Worm (Caenorhabditis elegans) whole organism, midembryonic: ENCODE data around the gene nish-1.

Experiments used
- klf-2 ChIP-seq: fragments of 200-800 bp; sonication (Bioruptor generic); conservative IDR thresholded peaks from 2 replicates; pipeline ENCODE4 v1.3.6; 2022; ENCODE audit warnings: missing genetic modification reagents, missing genetic modification characterization, missing compliant biosample characterization
- med-1 ChIP-seq: sonication (generic microtip); optimal IDR thresholded peaks from 2 replicates; lab custom pipeline; 2017; ENCODE audit warnings: missing genetic modification characterization, mild to moderate bottlenecking, missing compliant biosample characterization, antibody characterized with exemption, missing genetic modification reagents; ENCODE audit not compliant: insufficient read depth
- ref-1 ChIP-seq: fragments of 200-800 bp; sonication (Bioruptor generic); conservative IDR thresholded peaks from 2 replicates; pipeline ENCODE4 v1.3.6; 2022; ENCODE audit warnings: missing genetic modification reagents, missing genetic modification characterization, missing compliant biosample characterization
- ztf-23 ChIP-seq: fragments of 200-800 bp; sonication (Bioruptor generic); IDR thresholded peaks from 2 replicates; pipeline ENCODE4 v1.3.6; 2022; ENCODE audit warnings: missing genetic modification reagents, missing genetic modification characterization, missing compliant biosample characterization
- ztf-29 ChIP-seq: fragments of 200-800 bp; sonication (Bioruptor generic); IDR thresholded peaks from 2 replicates; pipeline ENCODE4 v1.3.6; 2022; ENCODE audit warnings: missing genetic modification reagents, missing genetic modification characterization, missing compliant biosample characterization

DNA sequence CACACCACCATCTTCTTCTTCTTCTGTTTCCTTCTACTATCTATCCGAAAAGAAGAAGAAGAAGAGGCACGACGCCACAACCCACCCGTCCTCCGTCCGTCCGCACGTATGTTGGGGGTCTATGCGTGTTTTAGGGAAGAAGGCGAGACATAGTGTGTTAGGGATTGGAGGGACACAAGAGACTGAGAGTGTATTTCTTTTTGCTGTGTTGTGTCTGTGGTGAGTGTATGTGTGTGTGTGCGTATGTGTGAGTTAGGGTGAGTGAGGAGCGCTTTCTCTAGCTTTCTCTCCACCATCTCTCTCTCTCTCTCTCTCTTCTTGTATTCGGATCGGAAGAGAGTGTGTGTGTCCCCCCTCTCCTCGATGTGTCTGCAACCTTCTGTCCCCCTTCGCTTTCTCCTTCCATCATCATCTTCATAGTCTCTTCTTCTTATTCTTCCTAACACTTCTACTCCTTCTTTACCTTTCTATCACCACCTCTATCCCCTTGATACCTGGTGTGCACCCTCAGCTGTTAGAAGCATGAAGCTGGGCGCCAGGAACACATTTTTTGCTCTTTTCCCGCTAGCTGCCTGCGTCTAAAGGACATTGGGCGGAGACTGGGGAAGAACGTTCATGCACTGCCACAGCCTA is 42.3 kb upstream of the nish-1 start:
- TF ChIP-seq klf-2 (GFP tag; lab: Robert Waterston, UW) (peak; percentile 54; the same call in 1 of the 2 replicates), ref-1 (0 out of 2 replicates have a peak, but pooled peaks have one; percentile 23), ztf-29 (GFP tag; lab: Robert Waterston, UW) (peak; percentile 65), med-1 (GFP tag; lab: Kevin White, UChicago) (no peak), ztf-23 (GFP tag; lab: Robert Waterston, UW) (no peak)
